Worm (Caenorhabditis elegans) whole organism, L4 larva: ENCODE measurements around the gene ZK669.2.

Source experiments
- Y75B8A.6 ChIP-seq: fragments of 200-800 bp; sonication (Bioruptor generic); IDR thresholded peaks from 2 replicates; pipeline ENCODE4 v1.3.6; 2022; ENCODE audit warnings: missing genetic modification reagents, missing genetic modification characterization, missing compliant biosample characterization
- ZK546.5 ChIP-seq, 2 experiments: sonication (generic microtip); optimal IDR thresholded peaks; 2 replicates each; lab custom pipeline; 2017; ENCODE audit warnings: missing biosample characterization in 2 of 2, missing genetic modification characterization in 2 of 2
- ceh-28 ChIP-seq: fragments of 150-350 bp; optimal IDR thresholded peaks from 2 replicates; lab custom pipeline; 2014; ENCODE audit warnings: missing biosample characterization, missing genetic modification reagents, missing genetic modification characterization
- egl-27 ChIP-seq: sonication (generic microtip); optimal IDR thresholded peaks from 3 replicates; lab custom pipeline; 2017; ENCODE audit warnings: missing biosample characterization, missing genetic modification reagents, missing genetic modification characterization
- egl-43 ChIP-seq: fragments of 200-800 bp; sonication (Bioruptor generic); IDR thresholded peaks from 2 replicates; pipeline ENCODE4 v1.3.6; 2022; ENCODE audit warnings: missing genetic modification reagents, missing genetic modification characterization, missing compliant biosample characterization
- mdl-1 ChIP-seq, 2 experiments: fragments of 150-350 bp in 1 of 2; sonication (generic microtip) in 1 of 2; optimal IDR thresholded peaks; 2 replicates each; lab custom pipeline; 2014 to 2017; ENCODE audit warnings: missing biosample characterization in 2 of 2, missing genetic modification characterization in 2 of 2
- nhr-11 ChIP-seq: fragments of 150-350 bp; optimal IDR thresholded peaks from 2 replicates; lab custom pipeline; 2014; ENCODE audit warnings: missing biosample characterization, missing genetic modification characterization
- nhr-28 ChIP-seq: fragments of 150-350 bp; optimal IDR thresholded peaks from 2 replicates; lab custom pipeline; 2014; ENCODE audit warnings: missing biosample characterization, missing genetic modification characterization
- nhr-6 ChIP-seq: fragments of 150-350 bp; optimal IDR thresholded peaks from 2 replicates; lab custom pipeline; 2014; ENCODE audit warnings: missing biosample characterization, missing genetic modification characterization
- nhr-76 ChIP-seq: fragments of 150-350 bp; optimal IDR thresholded peaks from 2 replicates; lab custom pipeline; 2014; ENCODE audit warnings: missing biosample characterization, missing genetic modification characterization
- pha-4 ChIP-seq, 2 experiments: fragments of 150-350 bp in 1 of 2; fragments of 200-800 bp in 1 of 2; sonication (Bioruptor generic) in 1 of 2; IDR thresholded peaks in 1 of 2; optimal IDR thresholded peaks in 1 of 2; 2 replicates each; pipeline versions ENCODE4 v1.3.6 to Lab custom; 2014 to 2022; ENCODE audit warnings: missing genetic modification characterization in 2 of 2, missing genetic modification reagents in 2 of 2, missing biosample characterization in 1 of 2, missing compliant biosample characterization in 1 of 2
- skn-1 ChIP-seq: fragments of 150-350 bp; optimal IDR thresholded peaks from 2 replicates; lab custom pipeline; 2014; ENCODE audit warnings: missing biosample characterization, missing genetic modification characterization
- snpc-4 ChIP-seq: fragments of 150-350 bp; optimal IDR thresholded peaks from 2 replicates; lab custom pipeline; 2014; ENCODE audit warnings: missing biosample characterization, missing genetic modification characterization
- ztf-11 ChIP-seq: fragments of 150-350 bp; optimal IDR thresholded peaks from 2 replicates; lab custom pipeline; 2014; ENCODE audit warnings: missing biosample characterization, missing genetic modification characterization

DNA sequence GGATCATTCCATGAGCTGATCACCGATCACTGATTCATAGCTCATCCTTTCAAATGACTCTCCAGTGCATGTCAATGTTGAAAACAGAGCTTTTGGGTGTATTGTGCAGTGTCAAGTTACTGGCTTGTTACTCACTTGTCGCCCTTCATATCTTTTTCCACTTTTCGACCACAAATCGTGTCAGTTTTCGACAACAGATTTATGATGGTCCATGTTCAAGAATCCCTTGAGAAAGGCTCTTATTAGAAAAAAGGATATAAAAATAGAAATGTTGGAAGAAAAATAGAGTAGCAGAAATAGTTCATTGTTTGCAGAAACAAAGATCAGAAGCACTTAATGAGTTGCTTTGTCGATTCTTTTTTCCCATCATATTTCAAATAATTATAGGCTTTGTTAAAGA is 45.5 kb upstream of the ZK669.2 start:
- TF ChIP-seq ceh-28 (tag; lab: Kevin White, UChicago) (no peak), nhr-6 (tag; lab: Kevin White, UChicago) (no peak), pha-4 (GFP tag; IDR thresholded peaks at IDR 0.05; lab: Robert Waterston, UW) (no peak), pha-4 (tag; optimal IDR thresholded peaks at IDR 0.05; lab: Kevin White, UChicago) (no peak), Y75B8A.6 (GFP tag; lab: Robert Waterston, UW) (no peak), ztf-11 (tag; lab: Kevin White, UChicago) (no peak), nhr-11 (tag; lab: Kevin White, UChicago) (no peak), snpc-4 (tag; lab: Kevin White, UChicago) (no peak), mdl-1 (tag; optimal IDR thresholded peaks at IDR 0.05; lab: Kevin White, UChicago) (no peak), nhr-76 (no peak), skn-1 (tag; lab: Kevin White, UChicago) (no peak), egl-43 (GFP tag; lab: Robert Waterston, UW) (no peak), ZK546.5 (tag; optimal IDR thresholded peaks at IDR 0.05; lab: Kevin White, UChicago) (no peak), nhr-28 (tag; lab: Kevin White, UChicago) (no peak), egl-27 (tag; lab: Kevin White, UChicago) (no peak)
